Worm (Caenorhabditis elegans) whole organism, young adult: Measurements from ENCODE around the gene tag-180.
A peak's percentile ranks its signal among the peaks of the same experiment; 100 is the strongest.

Experiments used
- B0035.1 ChIP-seq: sonication (generic microtip); optimal IDR thresholded peaks from 2 replicates; lab custom pipeline; 2016; ENCODE audit warnings: missing genetic modification characterization, mild to moderate bottlenecking, missing compliant biosample characterization, missing genotype, missing genetic modification reagents
- C06A6.2 ChIP-seq: fragments of 200-800 bp; sonication (Bioruptor generic); conservative IDR thresholded peaks from 2 replicates; pipeline ENCODE4 v1.3.6; 2022; ENCODE audit warnings: missing genetic modification characterization, missing compliant biosample characterization
- D2030.7 ChIP-seq: fragments of 200-800 bp; sonication (Bioruptor generic); IDR thresholded peaks from 2 replicates; pipeline ENCODE4 v1.3.6; 2022; ENCODE audit warnings: missing genetic modification reagents, missing genetic modification characterization, missing compliant biosample characterization
- F10E7.11 ChIP-seq: sonication (generic microtip); optimal IDR thresholded peaks from 2 replicates; lab custom pipeline; 2017; ENCODE audit warnings: mild to moderate bottlenecking, missing genetic modification characterization, moderate library complexity, missing compliant biosample characterization
- F23B12.7 ChIP-seq: sonication (generic microtip); optimal IDR thresholded peaks from 2 replicates; lab custom pipeline; 2017; ENCODE audit warnings: missing genetic modification characterization, mild to moderate bottlenecking, missing compliant biosample characterization, antibody characterized with exemption, moderate library complexity; ENCODE audit not compliant: insufficient read depth
- F33H1.4 ChIP-seq: fragments of 200-800 bp; sonication (Bioruptor generic); IDR thresholded peaks from 2 replicates; pipeline ENCODE4 v1.3.6; 2022; ENCODE audit warnings: missing genetic modification reagents, missing genetic modification characterization, missing compliant biosample characterization
- F55B11.4 ChIP-seq: sonication (generic microtip); optimal IDR thresholded peaks from 2 replicates; lab custom pipeline; 2016; ENCODE audit warnings: missing compliant biosample characterization, missing genetic modification characterization, borderline replicate concordance; ENCODE audit not compliant: insufficient read depth
- K12H6.12 ChIP-seq: fragments of 200-800 bp; sonication (Bioruptor generic); optimal IDR thresholded peaks from 2 replicates; lab custom pipeline; 2018; ENCODE audit warnings: mild to moderate bottlenecking, missing genetic modification characterization, missing compliant biosample characterization
- T07F8.4 ChIP-seq: sonication (generic microtip); optimal IDR thresholded peaks from 2 replicates; lab custom pipeline; 2016; ENCODE audit warnings: mild to moderate bottlenecking, missing genetic modification characterization, moderate library complexity, missing compliant biosample characterization
- Y53F4B.3 ChIP-seq: fragments of 200-800 bp; sonication (Bioruptor generic); IDR thresholded peaks from 2 replicates; pipeline ENCODE4 v1.3.6; 2022; ENCODE audit warnings: missing genetic modification reagents, missing genetic modification characterization, missing compliant biosample characterization
- Y56A3A.18 ChIP-seq: fragments of 200-800 bp; sonication (Bioruptor generic); IDR thresholded peaks from 2 replicates; pipeline ENCODE4 v1.3.6; 2022; ENCODE audit warnings: missing genetic modification reagents, missing genetic modification characterization, missing compliant biosample characterization
- Y67H2A.10 ChIP-seq: fragments of 200-800 bp; sonication (Bioruptor generic); conservative IDR thresholded peaks from 2 replicates; pipeline ENCODE4 v1.3.6; 2022; ENCODE audit warnings: missing genetic modification reagents, missing genetic modification characterization, missing compliant biosample characterization
- ZK185.1 ChIP-seq: sonication (generic microtip); optimal IDR thresholded peaks from 2 replicates; lab custom pipeline; 2016; ENCODE audit warnings: mild to moderate bottlenecking, missing genetic modification characterization, missing compliant biosample characterization; ENCODE audit not compliant: poor library complexity, severe bottlenecking
- ama-1 ChIP-seq, 3 experiments: fragments of 150-350 bp in 1 of 3; sonication (generic microtip) in 2 of 3; optimal IDR thresholded peaks; 2 replicates each; lab custom pipeline; 2014 to 2018; ENCODE audit warnings: missing biosample characterization in 2 of 3, missing genetic modification characterization in 2 of 3, missing genetic modification reagents in 2 of 3
- atf-7 ChIP-seq: sonication (generic microtip); optimal IDR thresholded peaks from 2 replicates; lab custom pipeline; 2017; ENCODE audit warnings: mild to moderate bottlenecking, missing genetic modification characterization, missing compliant biosample characterization
- attf-5 ChIP-seq: fragments of 200-800 bp; sonication (Bioruptor generic); optimal IDR thresholded peaks from 2 replicates; lab custom pipeline; 2018; ENCODE audit warnings: mild to moderate bottlenecking, missing genetic modification characterization, missing compliant biosample characterization
- bed-1 ChIP-seq: fragments of 200-800 bp; sonication (Bioruptor generic); IDR thresholded peaks from 2 replicates; pipeline ENCODE4 v1.3.6; 2022; ENCODE audit warnings: missing genetic modification reagents, missing genetic modification characterization, missing compliant biosample characterization
- bed-2 ChIP-seq: fragments of 200-800 bp; sonication (Bioruptor generic); IDR thresholded peaks from 2 replicates; pipeline ENCODE4 v1.3.6; 2022; ENCODE audit warnings: missing genetic modification reagents, missing genetic modification characterization, missing compliant biosample characterization
- cebp-1 ChIP-seq, 2 experiments: fragments of 200-800 bp in 1 of 2; sonication (Bioruptor generic) in 1 of 2; sonication (generic microtip) in 1 of 2; IDR thresholded peaks in 1 of 2; optimal IDR thresholded peaks in 1 of 2; 2 replicates each; pipeline versions ENCODE4 v1.3.6 to Lab custom; 2017 to 2022; ENCODE audit warnings: missing compliant biosample characterization in 2 of 2, missing genetic modification characterization in 2 of 2, mild to moderate bottlenecking in 1 of 2, missing genetic modification reagents in 1 of 2, moderate library complexity in 1 of 2
- ceh-27 ChIP-seq: fragments of 200-800 bp; sonication (Bioruptor generic); optimal IDR thresholded peaks from 2 replicates; lab custom pipeline; 2018; ENCODE audit warnings: mild to moderate bottlenecking, missing genetic modification characterization, moderate library complexity, missing compliant biosample characterization
- ceh-58 ChIP-seq: fragments of 200-800 bp; sonication (Bioruptor generic); IDR thresholded peaks from 2 replicates; pipeline ENCODE4 v1.3.6; 2022; ENCODE audit warnings: missing genetic modification characterization, missing compliant biosample characterization
- ceh-79 ChIP-seq: sonication (generic microtip); optimal IDR thresholded peaks from 2 replicates; lab custom pipeline; 2017; ENCODE audit warnings: mild to moderate bottlenecking, missing genetic modification characterization, missing compliant biosample characterization
- die-1 ChIP-seq: sonication (generic microtip); optimal IDR thresholded peaks from 2 replicates; lab custom pipeline; 2016; ENCODE audit warnings: missing genotype, mild to moderate bottlenecking, missing genetic modification characterization, missing compliant biosample characterization
- efl-1 ChIP-seq: fragments of 150-350 bp; optimal IDR thresholded peaks from 2 replicates; lab custom pipeline; 2014; ENCODE audit warnings: missing biosample characterization, missing genetic modification reagents, missing genetic modification characterization
- ekl-4 ChIP-seq: fragments of 200-800 bp; sonication (Bioruptor generic); IDR thresholded peaks from 2 replicates; pipeline ENCODE4 v1.3.6; 2022; ENCODE audit warnings: missing genetic modification reagents, missing genetic modification characterization, missing compliant biosample characterization
- hmg-1.2 ChIP-seq: fragments of 200-800 bp; sonication (Bioruptor generic); IDR thresholded peaks from 2 replicates; pipeline ENCODE4 v1.3.6; 2022; ENCODE audit warnings: missing genetic modification reagents, missing genetic modification characterization, missing compliant biosample characterization
- hrde-1 ChIP-seq: sonication (generic microtip); optimal IDR thresholded peaks from 2 replicates; lab custom pipeline; 2016; ENCODE audit warnings: missing genetic modification characterization, mild to moderate bottlenecking, missing compliant biosample characterization, moderate library complexity, missing genotype, missing genetic modification reagents, borderline replicate concordance
- hsf-1 ChIP-seq: fragments of 200-800 bp; sonication (Bioruptor generic); IDR thresholded peaks from 2 replicates; pipeline ENCODE4 v1.3.6; 2022; ENCODE audit warnings: missing genetic modification reagents, missing genetic modification characterization, missing compliant biosample characterization
- lin-35 ChIP-seq, 3 experiments: fragments of 150-350 bp in 2 of 3; sonication (generic microtip) in 1 of 3; optimal IDR thresholded peaks; 2 replicates each; lab custom pipeline; 2014 to 2018; ENCODE audit warnings: missing biosample characterization in 3 of 3, missing genetic modification characterization in 3 of 3, missing genetic modification reagents in 3 of 3
- lir-1 ChIP-seq: fragments of 200-800 bp; sonication (Bioruptor generic); conservative IDR thresholded peaks from 2 replicates; pipeline ENCODE4 v1.3.6; 2022; ENCODE audit warnings: missing genetic modification reagents, missing genetic modification characterization, missing compliant biosample characterization
- lsy-27 ChIP-seq: sonication (generic microtip); optimal IDR thresholded peaks from 2 replicates; lab custom pipeline; 2017; ENCODE audit warnings: missing genetic modification characterization, mild to moderate bottlenecking, missing compliant biosample characterization, antibody characterized with exemption, missing genotype, borderline replicate concordance; ENCODE audit not compliant: insufficient read depth
- mel-28 ChIP-seq: sonication (generic microtip); optimal IDR thresholded peaks from 2 replicates; lab custom pipeline; 2016; ENCODE audit warnings: borderline replicate concordance, mild to moderate bottlenecking, missing genetic modification characterization, missing compliant biosample characterization
- mes-4 ChIP-seq: sonication (generic microtip); optimal IDR thresholded peaks from 2 replicates; lab custom pipeline; 2016; ENCODE audit warnings: missing genotype, missing genetic modification characterization, missing compliant biosample characterization
- nhr-90 ChIP-seq: sonication (generic microtip); optimal IDR thresholded peaks from 2 replicates; lab custom pipeline; 2016; ENCODE audit warnings: missing genotype, mild to moderate bottlenecking, missing genetic modification characterization, missing compliant biosample characterization
- pha-4 ChIP-seq: fragments of 150-350 bp; sonication (generic microtip); optimal IDR thresholded peaks from 2 replicates; lab custom pipeline; 2014; ENCODE audit warnings: missing biosample characterization, missing genetic modification reagents, missing genetic modification characterization
- sptf-2 ChIP-seq: fragments of 200-800 bp; sonication (Bioruptor generic); optimal IDR thresholded peaks from 2 replicates; lab custom pipeline; 2018; ENCODE audit warnings: mild to moderate bottlenecking, missing genetic modification characterization, missing compliant biosample characterization
- xnd-1 ChIP-seq: sonication (generic microtip); optimal IDR thresholded peaks from 2 replicates; lab custom pipeline; 2016; ENCODE audit warnings: missing genotype, missing genetic modification reagents, missing genetic modification characterization, missing compliant biosample characterization
- zfh-2 ChIP-seq: fragments of 200-800 bp; sonication (Bioruptor generic); conservative IDR thresholded peaks from 2 replicates; pipeline ENCODE4 v1.3.6; 2022; ENCODE audit warnings: missing genetic modification reagents, missing genetic modification characterization, missing compliant biosample characterization
- zim-3 ChIP-seq: sonication (generic microtip); optimal IDR thresholded peaks from 2 replicates; lab custom pipeline; 2017; ENCODE audit warnings: mild to moderate bottlenecking, missing genetic modification characterization, moderate library complexity, missing compliant biosample characterization
- ztf-25 ChIP-seq: fragments of 200-800 bp; sonication (Bioruptor generic); IDR thresholded peaks from 2 replicates; pipeline ENCODE4 v1.3.6; 2022; ENCODE audit warnings: missing genetic modification reagents, missing genetic modification characterization, missing compliant biosample characterization
- ztf-26 ChIP-seq: sonication (generic microtip); optimal IDR thresholded peaks from 2 replicates; lab custom pipeline; 2017; ENCODE audit warnings: missing genetic modification characterization, missing compliant biosample characterization
- ztf-28 ChIP-seq: fragments of 200-800 bp; sonication (Bioruptor generic); IDR thresholded peaks from 2 replicates; pipeline ENCODE4 v1.3.6; 2022; ENCODE audit warnings: missing genetic modification reagents, missing genetic modification characterization, missing compliant biosample characterization

tag-180 gene

ce11 chrII:11329021-11329479, at the start of gene tag-180:
TSS of gene tag-180 (minus strand) at chrII:11329429.
- TF ChIP-seq K12H6.12 (tag; lab: Kevin White, UChicago), result no peak
- peak; percentile 37; the same call in 1 of the 2 replicates for TF ChIP-seq zfh-2 (GFP tag; lab: Robert Waterston, UW)
- TF ChIP-seq lir-1 (GFP tag; lab: Robert Waterston, UW), result no peak

ce11 chrII:11377700-11378099, 48.5 kb upstream of the tag-180 start:
- TF ChIP-seq D2030.7 (GFP tag; lab: Robert Waterston, UW), result no peak
- no peak for TF ChIP-seq bed-1
- no peak for TF ChIP-seq C06A6.2 (GFP tag; lab: Robert Waterston, UW)
- no peak for TF ChIP-seq bed-2
- no peak for TF ChIP-seq Y67H2A.10 (GFP tag; lab: Robert Waterston, UW)
- no peak for TF ChIP-seq lsy-27 (tag; lab: Kevin White, UChicago)
- no peak for TF ChIP-seq ceh-79 (tag; lab: Kevin White, UChicago)
- TF ChIP-seq hrde-1 (tag; lab: Kevin White, UChicago), result no peak
- no peak for TF ChIP-seq F55B11.4 (tag; lab: Kevin White, UChicago)
- no peak for TF ChIP-seq ztf-25 (GFP tag; lab: Robert Waterston, UW)

ce11 chrII:11376598-11377108, 47.4 kb upstream of the tag-180 start:
- TF ChIP-seq Y67H2A.10 (GFP tag; lab: Robert Waterston, UW) (peak; percentile 39), Y53F4B.3 (GFP tag; lab: Robert Waterston, UW) (peak; percentile 82), ama-1 (optimal IDR thresholded peaks at IDR 0.05; lab: Kevin White, UChicago) (peak; percentile 93), ama-1 (GFP tag; optimal IDR thresholded peaks at IDR 0.05; lab: Kevin White, UChicago) (no peak), F33H1.4 (peak; percentile 74), bed-1 (0 out of 2 replicates have a peak, but pooled peaks have one; percentile 75), bed-2 (no peak), hsf-1 (GFP tag; lab: Robert Waterston, UW) (peak; percentile 76), mel-28 (tag; lab: Kevin White, UChicago) (peak; percentile 20), B0035.1 (tag; lab: Kevin White, UChicago) (peak; percentile 33), mes-4 (tag; lab: Kevin White, UChicago) (peak; percentile 13), hmg-1.2 (peak; percentile 85), Y56A3A.18 (GFP tag; lab: Robert Waterston, UW) (peak; percentile 87; the same call in 1 of the 2 replicates), ceh-27 (peak; percentile 57), cebp-1 (GFP tag; IDR thresholded peaks at IDR 0.05; lab: Robert Waterston, UW) (no peak), cebp-1 (tag; optimal IDR thresholded peaks at IDR 0.05; lab: Kevin White, UChicago) (peak; percentile 69), attf-5 (GFP tag; lab: Kevin White, UChicago) (peak; percentile 52), T07F8.4 (tag; lab: Kevin White, UChicago) (no peak), sptf-2 (GFP tag; lab: Kevin White, UChicago) (peak; percentile 51), F23B12.7 (tag; lab: Kevin White, UChicago) (peak; percentile 31), atf-7 (tag; lab: Kevin White, UChicago) (peak; percentile 43), xnd-1 (peak; percentile 65), lin-35 (GFP tag; optimal IDR thresholded peaks at IDR 0.05; lab: Kevin White, UChicago) (peak in 1 of 3 experiments; percentile 51), ZK185.1 (peak; percentile 12), F10E7.11 (tag; lab: Kevin White, UChicago) (no peak), F55B11.4 (tag; lab: Kevin White, UChicago) (no peak), die-1 (tag; lab: Kevin White, UChicago) (peak; percentile 51), ekl-4 (peak; percentile 94), pha-4 (tag; lab: Kevin White, UChicago) (no peak), zim-3 (peak; percentile 71), ceh-58 (GFP tag; lab: Robert Waterston, UW) (no peak), ztf-26 (tag; lab: Kevin White, UChicago) (peak; percentile 64), ztf-28 (GFP tag; lab: Robert Waterston, UW) (peak; percentile 89), efl-1 (GFP tag; lab: Kevin White, UChicago) (peak; percentile 58), nhr-90 (tag; lab: Kevin White, UChicago) (peak; percentile 70)
